Fruit fly (Drosophila melanogaster) whole organism: ENCODE data around the gene CG1354.

Experiments
- CG8478 ChIP-seq: fragments of >200 bp; optimal IDR thresholded peaks from 2 replicates; lab custom pipeline; 2018; ENCODE audit warnings: inconsistent platforms
- Dll ChIP-seq: fragments of >200 bp; optimal IDR thresholded peaks from 2 replicates; lab custom pipeline; 2017
- EcR ChIP-seq, 2 experiments: fragments of >200 bp; optimal IDR thresholded peaks; 2 replicates each; lab custom pipeline; 2017; ENCODE audit warnings: missing biosample characterization in 2 of 2, missing genetic modification characterization in 2 of 2, missing genetic modification reagents in 2 of 2
- pan ChIP-seq: fragments of >200 bp; optimal IDR thresholded peaks from 2 replicates; lab custom pipeline; 2017
- psq ChIP-seq: fragments of >200 bp; optimal IDR thresholded peaks from 2 replicates; lab custom pipeline; 2017
- usp ChIP-seq: fragments of >200 bp; optimal IDR thresholded peaks from 2 replicates; lab custom pipeline; 2017; ENCODE audit warnings: missing biosample characterization, missing genetic modification characterization, mixed read lengths

CG1354 gene

DNA sequence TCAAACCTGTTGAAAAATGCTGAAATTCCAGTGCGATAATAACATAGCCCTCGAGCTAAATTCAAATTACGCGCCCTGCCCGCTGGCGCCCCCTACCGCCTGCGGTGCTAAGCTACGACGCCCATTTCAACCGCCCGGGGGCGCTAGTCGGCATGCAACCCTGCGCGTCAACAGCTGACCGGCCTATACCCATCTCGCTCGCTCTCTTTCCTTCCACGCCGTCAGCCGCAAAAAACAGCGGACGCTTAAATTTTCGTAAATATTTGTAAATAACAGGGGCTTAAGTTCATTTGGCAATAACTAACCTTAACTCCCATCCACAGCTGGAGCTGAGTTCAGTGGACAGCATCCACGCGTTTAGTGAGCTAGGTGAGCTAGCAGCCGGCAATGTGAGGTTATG, at the start of gene CG1354:
Gene CG1354, plus strand, starts transcription at position 198 of the 400 bp plus-strand sequence.
- TF ChIP-seq pan (lab: Kevin White, UChicago), result no peak
- peak; percentile 43 for TF ChIP-seq Dll (lab: Kevin White, UChicago)

dm6 chrX:9729013-9730002, 49.2 kb upstream of the CG1354 start, which contains the start of gene Sp1:
Gene Sp1 (plus strand): TSS chrX:9729648.
- TF ChIP-seq CG8478 (lab: Kevin White, UChicago) (peak; percentile 66), usp (GFP tag; lab: Kevin White, UChicago) (no peak), EcR (GFP tag; optimal IDR thresholded peaks at IDR 0.05; lab: Kevin White, UChicago) (no peak), pan (lab: Kevin White, UChicago) (no peak), Dll (lab: Kevin White, UChicago) (peak; percentile 67), psq (no peak)

dm6 chrX:9731515-9731914, 47.0 kb upstream of the CG1354 start:
- TF ChIP-seq Dll (lab: Kevin White, UChicago) (no peak), usp (GFP tag; lab: Kevin White, UChicago) (no peak), EcR (GFP tag; optimal IDR thresholded peaks at IDR 0.05; lab: Kevin White, UChicago) (no peak)

DNA sequence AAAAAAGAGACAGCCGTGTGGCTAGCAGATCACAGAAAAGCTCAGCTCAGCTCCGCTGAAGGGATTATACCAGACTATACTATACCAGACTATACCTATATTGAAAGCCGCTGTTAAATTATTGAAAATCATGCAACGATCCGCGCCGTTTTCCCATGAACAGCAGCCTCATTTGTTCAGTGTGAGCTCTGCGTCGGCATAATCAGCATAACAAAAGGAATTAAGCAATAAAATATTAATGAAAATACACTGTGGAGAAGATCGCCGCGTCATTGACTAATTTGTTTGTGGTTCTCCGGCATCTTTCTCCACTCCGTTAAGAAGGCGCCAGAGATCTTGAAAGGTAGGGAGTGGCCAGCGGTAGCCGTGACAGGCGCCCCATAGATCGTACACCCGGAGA, 45.4 kb upstream of the CG1354 start:
- TF ChIP-seq usp (GFP tag; lab: Kevin White, UChicago) (no peak), pan (lab: Kevin White, UChicago) (no peak), CG8478 (lab: Kevin White, UChicago) (no peak), psq (no peak), EcR (GFP tag; optimal IDR thresholded peaks at IDR 0.05; lab: Kevin White, UChicago) (no peak), Dll (lab: Kevin White, UChicago) (no peak)

DNA sequence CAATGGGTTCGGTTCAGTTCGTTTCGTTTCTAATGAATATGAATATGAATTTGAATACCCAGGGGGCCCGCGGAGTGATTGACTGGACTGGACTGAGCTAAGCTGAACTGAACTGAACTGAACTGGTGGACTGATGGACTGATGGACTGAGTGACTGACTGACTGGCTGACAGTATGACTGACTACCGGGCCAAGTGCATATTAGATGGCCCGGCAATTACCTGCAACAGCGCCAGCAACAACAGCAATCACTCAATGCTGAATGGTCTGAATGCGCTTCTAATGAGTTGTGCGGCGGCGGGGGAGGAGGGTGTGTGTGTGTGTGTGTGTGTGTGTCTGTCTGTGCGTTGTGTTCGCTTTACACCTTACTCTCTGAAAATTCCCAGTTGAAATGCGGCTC, 43.7 kb upstream of the CG1354 start:
- TF ChIP-seq psq (no peak), CG8478 (lab: Kevin White, UChicago) (no peak), EcR (GFP tag; optimal IDR thresholded peaks at IDR 0.05; lab: Kevin White, UChicago) (no peak), usp (GFP tag; lab: Kevin White, UChicago) (no peak), pan (lab: Kevin White, UChicago) (no peak), Dll (lab: Kevin White, UChicago) (no peak)

dm6 chrX:9738551-9738950, 40.0 kb upstream of the CG1354 start:
- TF ChIP-seq CG8478 (lab: Kevin White, UChicago), result no peak
- TF ChIP-seq pan (lab: Kevin White, UChicago), result no peak
- no peak for TF ChIP-seq EcR (GFP tag; optimal IDR thresholded peaks at IDR 0.05; lab: Kevin White, UChicago)

DNA sequence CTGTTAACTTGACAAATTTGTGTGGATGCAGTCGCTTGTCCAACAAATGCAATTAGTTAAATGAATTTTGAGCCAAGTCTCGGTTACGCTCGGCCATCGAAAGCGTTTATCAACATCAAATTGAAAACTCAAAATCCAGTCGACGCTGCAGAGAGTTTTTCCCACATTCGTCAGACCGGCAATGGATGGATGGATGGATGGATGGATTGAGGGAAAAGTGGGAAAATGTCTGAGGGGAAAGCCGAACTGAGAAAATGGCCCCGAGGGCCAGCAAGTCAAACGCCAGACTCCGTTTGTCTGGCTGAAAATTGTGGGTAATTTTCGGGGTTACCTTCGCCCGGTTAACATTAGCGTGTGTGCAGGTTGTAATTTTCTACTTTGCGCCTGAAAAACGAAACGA, 38.3 kb upstream of the CG1354 start:
- TF ChIP-seq psq, result no peak
- TF ChIP-seq Dll (lab: Kevin White, UChicago), result no peak
- TF ChIP-seq CG8478 (lab: Kevin White, UChicago), result no peak
- no peak for TF ChIP-seq pan (lab: Kevin White, UChicago)
- no peak for TF ChIP-seq EcR (GFP tag; optimal IDR thresholded peaks at IDR 0.05; lab: Kevin White, UChicago)

DNA sequence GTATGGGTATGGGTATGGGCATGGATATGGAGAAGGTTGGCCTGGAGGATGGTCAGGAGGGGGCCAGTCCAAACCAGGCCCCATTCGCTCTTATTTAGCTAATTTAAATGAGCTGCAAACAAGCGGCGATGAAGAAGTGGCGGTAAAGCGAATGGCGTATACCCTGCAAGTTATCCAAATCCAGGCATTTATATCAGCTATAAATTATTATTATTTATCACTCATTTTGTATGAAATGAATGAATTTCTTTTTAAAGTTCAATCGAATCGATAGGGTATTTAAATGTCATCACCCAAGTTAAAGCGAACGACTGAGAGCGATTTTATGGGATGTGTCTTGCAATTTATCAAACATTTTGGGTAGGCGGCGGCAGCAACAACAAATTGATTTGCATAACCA, 36.5 kb upstream of the CG1354 start:
- TF ChIP-seq CG8478 (lab: Kevin White, UChicago) (no peak), usp (GFP tag; lab: Kevin White, UChicago) (no peak), pan (lab: Kevin White, UChicago) (no peak), EcR (GFP tag; optimal IDR thresholded peaks at IDR 0.05; lab: Kevin White, UChicago) (no peak), psq (no peak), Dll (lab: Kevin White, UChicago) (no peak)

DNA sequence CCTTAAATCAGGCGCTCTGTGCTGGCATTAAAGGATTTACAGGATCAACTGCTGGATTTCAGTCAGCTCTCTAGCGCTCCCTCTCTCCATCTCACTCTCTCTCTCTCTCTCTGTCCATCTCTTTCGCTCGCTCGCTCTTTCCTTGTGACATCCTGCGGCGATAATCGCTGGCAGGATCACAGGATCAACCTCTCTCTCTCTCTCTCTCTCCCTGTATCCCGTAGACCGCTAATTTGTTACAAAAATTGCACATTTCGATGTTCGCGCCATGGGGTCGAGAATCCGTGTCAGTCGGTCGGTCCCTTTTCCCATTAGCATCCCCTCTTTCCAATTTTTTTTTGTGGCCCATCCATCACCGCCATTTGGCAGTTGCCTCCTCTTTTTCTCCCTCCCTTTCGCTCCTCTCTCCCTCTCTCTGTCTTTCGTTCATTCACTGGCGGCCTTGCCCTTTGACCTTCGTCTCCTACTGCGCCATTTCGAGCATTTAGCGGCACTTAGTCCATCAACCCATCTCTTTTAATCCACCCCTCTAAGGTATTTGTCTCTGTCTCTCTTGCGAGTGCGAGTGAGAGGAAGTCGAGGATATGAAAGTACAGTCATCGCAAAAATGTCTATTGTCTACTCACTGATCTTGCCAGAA, 34.4 kb upstream of the CG1354 start:
- TF ChIP-seq Dll (lab: Kevin White, UChicago) (no peak), usp (GFP tag; lab: Kevin White, UChicago) (no peak), EcR (GFP tag; optimal IDR thresholded peaks at IDR 0.05; lab: Kevin White, UChicago) (no peak), CG8478 (lab: Kevin White, UChicago) (no peak), pan (lab: Kevin White, UChicago) (no peak), psq (no peak)

DNA sequence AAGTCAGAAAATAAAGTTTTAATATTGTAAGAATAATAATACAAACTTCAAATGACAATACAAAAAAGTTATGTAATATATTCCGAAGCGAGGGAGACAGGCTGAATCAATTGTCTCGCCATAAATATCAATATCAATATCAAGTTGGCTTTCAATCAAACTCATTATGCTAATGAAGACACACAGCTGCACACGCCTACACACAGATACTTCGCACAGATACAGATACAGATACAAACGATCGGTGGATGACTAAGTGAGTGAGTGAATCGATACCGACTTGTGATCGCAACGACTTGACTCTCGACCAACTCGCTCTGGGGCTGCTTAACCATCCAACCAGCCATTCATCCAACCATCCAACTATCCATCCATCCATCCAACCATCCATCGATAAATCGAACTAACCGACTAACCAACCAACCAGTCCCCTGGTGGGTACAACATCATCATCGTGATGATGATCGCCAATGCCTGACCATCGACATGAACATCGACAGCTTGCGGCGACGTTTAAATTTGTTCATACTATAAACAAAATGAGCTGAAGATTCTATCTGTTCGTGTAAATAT, 33.8 kb upstream of the CG1354 start:
- TF ChIP-seq pan (lab: Kevin White, UChicago) (no peak), psq (no peak), Dll (lab: Kevin White, UChicago) (no peak), EcR (GFP tag; optimal IDR thresholded peaks at IDR 0.05; lab: Kevin White, UChicago) (no peak), usp (GFP tag; lab: Kevin White, UChicago) (no peak), CG8478 (lab: Kevin White, UChicago) (no peak)

- TF ChIP-seq EcR (GFP tag; optimal IDR thresholded peaks at IDR 0.05; lab: Kevin White, UChicago) (no peak), CG8478 (lab: Kevin White, UChicago) (no peak), psq (no peak), usp (GFP tag; lab: Kevin White, UChicago) (no peak), Dll (lab: Kevin White, UChicago) (no peak), pan (lab: Kevin White, UChicago) (no peak)
These were observed 31.0 kb upstream of the CG1354 start for dm6 chrX:9747503-9747902.
